Worm (Caenorhabditis elegans) whole organism, mixed stage, embryonic: ENCODE results near the gene srh-159.

ENCODE experiments used
- M03D4.4 ChIP-seq: sonication (generic microtip); optimal IDR thresholded peaks from 2 replicates; lab custom pipeline; 2017; ENCODE audit warnings: mild to moderate bottlenecking, missing genetic modification characterization, missing compliant biosample characterization
- bed-3 ChIP-seq: fragments of 200-800 bp; sonication (Bioruptor generic); optimal IDR thresholded peaks from 3 replicates; lab custom pipeline; 2018; ENCODE audit warnings: mild to moderate bottlenecking, missing genetic modification characterization, moderate library complexity, missing compliant biosample characterization
- blmp-1 ChIP-seq: fragments of 150-350 bp; optimal IDR thresholded peaks from 2 replicates; lab custom pipeline; 2014; ENCODE audit warnings: missing biosample characterization, missing genetic modification characterization
- ceh-39 ChIP-seq: fragments of 150-350 bp; optimal IDR thresholded peaks from 2 replicates; lab custom pipeline; 2014; ENCODE audit warnings: missing biosample characterization, missing genetic modification characterization
- ceh-43 ChIP-seq: fragments of 200-800 bp; sonication (Bioruptor generic); optimal IDR thresholded peaks from 2 replicates; lab custom pipeline; 2018; ENCODE audit warnings: mild to moderate bottlenecking, missing genetic modification characterization, moderate library complexity, missing compliant biosample characterization
- ceh-83 ChIP-seq: fragments of 200-800 bp; sonication (Bioruptor generic); optimal IDR thresholded peaks from 2 replicates; lab custom pipeline; 2018; ENCODE audit warnings: mild to moderate bottlenecking, missing genetic modification characterization, missing compliant biosample characterization
- cnd-1 ChIP-seq: fragments of 200-800 bp; sonication (Bioruptor generic); optimal IDR thresholded peaks from 2 replicates; lab custom pipeline; 2018; ENCODE audit warnings: mild to moderate bottlenecking, missing genetic modification characterization, missing compliant biosample characterization
- drap-1 ChIP-seq: fragments of 200-800 bp; sonication (Bioruptor generic); optimal IDR thresholded peaks from 3 replicates; lab custom pipeline; 2018; ENCODE audit warnings: mild to moderate bottlenecking, missing genetic modification characterization, missing compliant biosample characterization
- elt-3 ChIP-seq: fragments of 150-350 bp; optimal IDR thresholded peaks from 2 replicates; lab custom pipeline; 2014; ENCODE audit warnings: missing biosample characterization, missing genetic modification characterization
- flh-1 ChIP-seq: fragments of 200-800 bp; sonication (Bioruptor generic); optimal IDR thresholded peaks from 2 replicates; lab custom pipeline; 2018; ENCODE audit warnings: mild to moderate bottlenecking, missing genetic modification characterization, moderate library complexity, missing compliant biosample characterization
- hlh-1 ChIP-seq: fragments of 150-350 bp; optimal IDR thresholded peaks from 2 replicates; lab custom pipeline; 2014; ENCODE audit warnings: missing biosample characterization, missing genetic modification reagents, missing genetic modification characterization
- lin-13 ChIP-seq: fragments of 150-350 bp; optimal IDR thresholded peaks from 2 replicates; lab custom pipeline; 2014; ENCODE audit warnings: missing biosample characterization, missing genetic modification characterization
- lin-32 ChIP-seq: fragments of 200-800 bp; sonication (Bioruptor generic); optimal IDR thresholded peaks from 2 replicates; lab custom pipeline; 2018; ENCODE audit warnings: mild to moderate bottlenecking, missing genetic modification characterization, missing compliant biosample characterization
- lsy-2 ChIP-seq: fragments of 150-350 bp; optimal IDR thresholded peaks from 2 replicates; lab custom pipeline; 2014; ENCODE audit warnings: missing biosample characterization, missing genetic modification characterization
- mab-5 ChIP-seq: fragments of 150-350 bp; optimal IDR thresholded peaks from 2 replicates; lab custom pipeline; 2014; ENCODE audit warnings: missing biosample characterization, missing genetic modification characterization
- mep-1 ChIP-seq: fragments of 150-350 bp; optimal IDR thresholded peaks from 2 replicates; lab custom pipeline; 2017; ENCODE audit warnings: missing biosample characterization, missing genetic modification reagents, missing genetic modification characterization, inconsistent platforms
- mls-2 ChIP-seq: sonication (generic microtip); optimal IDR thresholded peaks from 2 replicates; lab custom pipeline; 2016; ENCODE audit warnings: mild to moderate bottlenecking, missing genetic modification characterization, moderate library complexity, missing compliant biosample characterization
- nhr-12 ChIP-seq: fragments of 150-350 bp; optimal IDR thresholded peaks from 2 replicates; lab custom pipeline; 2014; ENCODE audit warnings: missing biosample characterization, missing genetic modification characterization
- nhr-2 ChIP-seq: fragments of 150-350 bp; optimal IDR thresholded peaks from 2 replicates; lab custom pipeline; 2014; ENCODE audit warnings: missing biosample characterization, missing genetic modification characterization
- nhr-237 ChIP-seq: fragments of 150-350 bp; optimal IDR thresholded peaks from 2 replicates; lab custom pipeline; 2014; ENCODE audit warnings: missing biosample characterization, missing genetic modification characterization
- nhr-28 ChIP-seq: fragments of 150-350 bp; optimal IDR thresholded peaks from 2 replicates; lab custom pipeline; 2014; ENCODE audit warnings: missing biosample characterization, missing genetic modification characterization
- nhr-76 ChIP-seq: sonication (generic microtip); optimal IDR thresholded peaks from 2 replicates; lab custom pipeline; 2017; ENCODE audit warnings: missing biosample characterization, missing genetic modification characterization
- pha-4 ChIP-seq: fragments of 150-350 bp; optimal IDR thresholded peaks from 2 replicates; lab custom pipeline; 2018; ENCODE audit warnings: missing biosample characterization, missing genetic modification reagents, missing genetic modification characterization
- sptf-1 ChIP-seq: sonication (generic microtip); optimal IDR thresholded peaks from 2 replicates; lab custom pipeline; 2017; ENCODE audit warnings: mild to moderate bottlenecking, missing genetic modification characterization, moderate library complexity, missing compliant biosample characterization
- unc-39 ChIP-seq: fragments of 150-350 bp; optimal IDR thresholded peaks from 2 replicates; lab custom pipeline; 2014; ENCODE audit warnings: missing biosample characterization, missing genetic modification characterization
- unc-62 ChIP-seq: fragments of 150-350 bp; optimal IDR thresholded peaks from 2 replicates; lab custom pipeline; 2014; ENCODE audit warnings: missing biosample characterization, missing genetic modification reagents, missing genetic modification characterization
- zip-8 ChIP-seq: fragments of 150-350 bp; optimal IDR thresholded peaks from 2 replicates; lab custom pipeline; 2014; ENCODE audit warnings: missing biosample characterization, missing genetic modification characterization
- ztf-11 ChIP-seq: fragments of 150-350 bp; optimal IDR thresholded peaks from 2 replicates; lab custom pipeline; 2014; ENCODE audit warnings: missing biosample characterization, missing genetic modification characterization

Gene srh-159

ce11 chrV:17215602-17216001 lies 33.5 kb downstream of the srh-159 start:
- TF ChIP-seq mep-1 (tag; lab: Kevin White, UChicago) (no peak), sptf-1 (tag; lab: Kevin White, UChicago) (no peak), mls-2 (tag; lab: Kevin White, UChicago) (no peak), blmp-1 (no peak), ceh-39 (no peak), flh-1 (GFP tag; lab: Kevin White, UChicago) (no peak), M03D4.4 (no peak), hlh-1 (tag; lab: Kevin White, UChicago) (no peak), lin-13 (no peak), zip-8 (tag; lab: Kevin White, UChicago) (no peak), nhr-237 (tag; lab: Kevin White, UChicago) (no peak), unc-39 (tag; lab: Kevin White, UChicago) (no peak), nhr-28 (tag; lab: Kevin White, UChicago) (no peak), drap-1 (GFP tag; lab: Kevin White, UChicago) (no peak), nhr-76 (tag; lab: Kevin White, UChicago) (no peak), ztf-11 (tag; lab: Kevin White, UChicago) (no peak), mab-5 (tag; lab: Kevin White, UChicago) (no peak), cnd-1 (tag; lab: Kevin White, UChicago) (no peak)

ce11 chrV:17217690-17218089 lies 35.5 kb downstream of the srh-159 start, which contains the start of gene srbc-62:
srbc-62 (plus strand) TSS chrV:17217990.
- TF ChIP-seq mab-5 (tag; lab: Kevin White, UChicago) (no peak), nhr-12 (no peak), nhr-76 (tag; lab: Kevin White, UChicago) (no peak), sptf-1 (tag; lab: Kevin White, UChicago) (no peak), elt-3 (no peak), nhr-2 (tag; lab: Kevin White, UChicago) (no peak), drap-1 (GFP tag; lab: Kevin White, UChicago) (no peak)
- TF ChIP-seq, all 35 proteins: peak for 0

ce11 chrV:17220345-17220744 lies 38.2 kb downstream of the srh-159 start, which contains the start of gene srh-109:
srh-109 (minus strand) TSS chrV:17220445.
- TF ChIP-seq zip-8 (tag; lab: Kevin White, UChicago), result peak; percentile 58
- no peak for TF ChIP-seq nhr-28 (tag; lab: Kevin White, UChicago)

- TF ChIP-seq zip-8 (tag; lab: Kevin White, UChicago) (no peak), ztf-11 (tag; lab: Kevin White, UChicago) (no peak), ceh-83 (GFP tag; lab: Kevin White, UChicago) (no peak)
These were observed 41.2 kb downstream of the srh-159 start, which contains the start of gene srh-252 for ce11 chrV:17223305-17223704. srh-252 (minus strand) TSS chrV:17223405.

- TF ChIP-seq nhr-76 (tag; lab: Kevin White, UChicago) (no peak), elt-3 (no peak), nhr-28 (tag; lab: Kevin White, UChicago) (no peak)
These were observed 43.2 kb downstream of the srh-159 start, which contains the start of gene scl-25 for ce11 chrV:17225389-17225788. scl-25 (plus strand) TSS chrV:17225689.

ce11 chrV:17226119-17226518 lies 44.0 kb downstream of the srh-159 start, which contains the start of gene srh-112:
srh-112 (minus strand) TSS chrV:17226219.
- TF ChIP-seq pha-4 (tag; lab: Kevin White, UChicago), result no peak
- no peak for TF ChIP-seq unc-62
- TF ChIP-seq zip-8 (tag; lab: Kevin White, UChicago), result no peak
- no peak for TF ChIP-seq lin-32 (GFP tag; lab: Kevin White, UChicago)
- no peak for TF ChIP-seq lsy-2 (tag; lab: Kevin White, UChicago)
- no peak for TF ChIP-seq cnd-1 (tag; lab: Kevin White, UChicago)
- no peak for TF ChIP-seq blmp-1
- TF ChIP-seq nhr-76 (tag; lab: Kevin White, UChicago), result no peak
- TF ChIP-seq mep-1 (tag; lab: Kevin White, UChicago), result no peak
- no peak for TF ChIP-seq bed-3 (GFP tag; lab: Kevin White, UChicago)
- TF ChIP-seq nhr-237 (tag; lab: Kevin White, UChicago), result no peak
- TF ChIP-seq ztf-11 (tag; lab: Kevin White, UChicago), result no peak
- TF ChIP-seq sptf-1 (tag; lab: Kevin White, UChicago), result no peak
- no peak for TF ChIP-seq nhr-2 (tag; lab: Kevin White, UChicago)
- TF ChIP-seq ceh-43 (GFP tag; lab: Kevin White, UChicago), result no peak
- TF ChIP-seq mab-5 (tag; lab: Kevin White, UChicago), result no peak
